Worm (Caenorhabditis elegans): ENCODE results near the gene srz-79.

srz-79 gene

ce11 chrIV:3524584-3525020 lies 31.2 kb downstream of the srz-79 start (continued):
- TF ChIP-seq F57A8.1 (GFP tag; optimal IDR thresholded peaks at IDR 0.05): peak; percentile 57
- no peak for TF ChIP-seq unc-130 (GFP tag; optimal IDR thresholded peaks at IDR 0.05)
- TF ChIP-seq madf-6 (GFP tag; IDR thresholded peaks at IDR 0.05): peak; percentile 59
- peak; percentile 77; the same call in 1 of the 2 replicates for TF ChIP-seq Y95B8A.8 (GFP tag; IDR thresholded peaks at IDR 0.05)
- no peak for TF ChIP-seq nhr-80 (tag; optimal IDR thresholded peaks at IDR 0.05)
- peak; percentile 68 for TF ChIP-seq attf-5 (GFP tag; optimal IDR thresholded peaks at IDR 0.05)
- no peak for TF ChIP-seq somi-1 (GFP tag; optimal IDR thresholded peaks at IDR 0.05)
- no peak for TF ChIP-seq xnd-1 (tag; optimal IDR thresholded peaks at IDR 0.05)
- no peak for TF ChIP-seq him-1 (tag; optimal IDR thresholded peaks at IDR 0.05)
- TF ChIP-seq snpc-4 (GFP tag; optimal IDR thresholded peaks at IDR 0.05): peak; percentile 23
- peak in 3 of 4 experiments; percentile 5 to 82 (median 72) for TF ChIP-seq snpc-4 (tag; optimal IDR thresholded peaks at IDR 0.05)
- 0 out of 2 replicates have a peak, but pooled peaks have one; percentile 23 for TF ChIP-seq Y56A3A.18 (GFP tag; IDR thresholded peaks at IDR 0.05)
- peak; percentile 18; the same call in 1 of the 2 replicates for TF ChIP-seq cebp-1 (GFP tag; IDR thresholded peaks at IDR 0.05)
- TF ChIP-seq cebp-1 (tag; optimal IDR thresholded peaks at IDR 0.05): peak; percentile 66
- no peak for TF ChIP-seq ama-1 (optimal IDR thresholded peaks at IDR 0.05)
- TF ChIP-seq ama-1 (GFP tag; optimal IDR thresholded peaks at IDR 0.05): peak; percentile 4 to 22
- no peak for TF ChIP-seq sptf-2 (GFP tag; optimal IDR thresholded peaks at IDR 0.05)
- no peak for TF ChIP-seq F22D6.2 (tag; optimal IDR thresholded peaks at IDR 0.05)
- no peak for TF ChIP-seq unc-62 (GFP tag; optimal IDR thresholded peaks at IDR 0.05)
- TF ChIP-seq F37B4.10 (GFP tag; IDR thresholded peaks at IDR 0.05): no peak
- TF ChIP-seq lin-40 (tag; optimal IDR thresholded peaks at IDR 0.05): peak; percentile 51
- no peak for TF ChIP-seq snpc-1.1 (tag; optimal IDR thresholded peaks at IDR 0.05; ENCODE audit: insufficient read depth)
- peak; percentile 25 for TF ChIP-seq lsl-1 (GFP tag; optimal IDR thresholded peaks at IDR 0.05)
- peak; percentile 60 for TF ChIP-seq chd-7 (tag; optimal IDR thresholded peaks at IDR 0.05)
- TF ChIP-seq B0019.2 (GFP tag; conservative IDR thresholded peaks at IDR 0.05): 0 out of 2 replicates have a peak, but pooled peaks have one; percentile 27
- TF ChIP-seq F39B2.1 (GFP tag; IDR thresholded peaks at IDR 0.05): no peak
- TF ChIP-seq hmg-20 (GFP tag; IDR thresholded peaks at IDR 0.05): no peak
- TF ChIP-seq pha-4 (tag; optimal IDR thresholded peaks at IDR 0.05): no peak
- peak; percentile 27 for TF ChIP-seq K12H6.12 (tag; optimal IDR thresholded peaks at IDR 0.05)
- TF ChIP-seq nhr-179 (tag; optimal IDR thresholded peaks at IDR 0.05): no peak
- TF ChIP-seq let-607 (tag; optimal IDR thresholded peaks at IDR 0.05): no peak
- TF ChIP-seq ztf-18 (tag; optimal IDR thresholded peaks at IDR 0.05): peak; percentile 47
- TF ChIP-seq egl-44 (GFP tag; IDR thresholded peaks at IDR 0.05): peak; percentile 64; the same call in 1 of the 2 replicates
- peak; percentile 81 for TF ChIP-seq B0261.1 (tag; optimal IDR thresholded peaks at IDR 0.05)
- peak; percentile 69 for TF ChIP-seq ztf-26 (tag; optimal IDR thresholded peaks at IDR 0.05)
- TF ChIP-seq B0035.1 (tag; optimal IDR thresholded peaks at IDR 0.05): no peak
- TF ChIP-seq dpl-1 (GFP tag; optimal IDR thresholded peaks at IDR 0.05): no peak
- TF ChIP-seq cebp-2 (GFP tag; IDR thresholded peaks at IDR 0.05): no peak
- TF ChIP-seq lin-35 (GFP tag; optimal IDR thresholded peaks at IDR 0.05): peak in 1 of 3 experiments; percentile 43
- peak; percentile 71 for TF ChIP-seq hmg-1.2 (GFP tag; IDR thresholded peaks at IDR 0.05)
- peak; percentile 71 for TF ChIP-seq pbrm-1 (GFP tag; IDR thresholded peaks at IDR 0.05)
- no peak for TF ChIP-seq mes-4 (tag; optimal IDR thresholded peaks at IDR 0.05)
- TF ChIP-seq efl-1 (GFP tag; optimal IDR thresholded peaks at IDR 0.05): peak; percentile 8
- no peak for TF ChIP-seq hlh-26 (GFP tag; conservative IDR thresholded peaks at IDR 0.05)
- TF ChIP-seq F23B12.7 (tag; optimal IDR thresholded peaks at IDR 0.05; ENCODE audit: insufficient read depth): peak; percentile 43
- TF ChIP-seq nfya-1 (tag; optimal IDR thresholded peaks at IDR 0.05; ENCODE audit: borderline replicate concordance, insufficient read depth): no peak
- TF ChIP-seq ceh-40 (GFP tag; IDR thresholded peaks at IDR 0.05): 0 out of 2 replicates have a peak, but pooled peaks have one; percentile 63
- TF ChIP-seq nfyb-1 (GFP tag; IDR thresholded peaks at IDR 0.05): peak; percentile 86
- no peak for TF ChIP-seq C17E4.6 (GFP tag; IDR thresholded peaks at IDR 0.05)

All from whole organism, young adult.